Worm (Caenorhabditis elegans) whole organism, L3 larva: ENCODE data around the gene atx-3.
"Not testable (repeated sequence)": the region's sequence is repeated elsewhere in the genome, so short reads cannot be mapped to it uniquely, and the experiment has no call there.

Experiments used
- egl-5 ChIP-seq: fragments of 150-350 bp; optimal IDR thresholded peaks from 2 replicates; lab custom pipeline; 2017; ENCODE audit warnings: missing biosample characterization, missing genetic modification reagents, missing genetic modification characterization, inconsistent platforms
- elt-3 ChIP-seq, 3 experiments: fragments of 150-350 bp in 1 of 3; sonication (generic microtip) in 2 of 3; optimal IDR thresholded peaks; 2 replicates in 2 of 3; 4 replicates in 1 of 3; lab custom pipeline; 2014 to 2017; ENCODE audit warnings: missing biosample characterization in 3 of 3, missing genetic modification characterization in 3 of 3
- pha-4 ChIP-seq: fragments of 150-350 bp; optimal IDR thresholded peaks from 2 replicates; lab custom pipeline; 2014; ENCODE audit warnings: missing biosample characterization, missing genetic modification reagents, missing genetic modification characterization
- zag-1 ChIP-seq: fragments of 150-350 bp; optimal IDR thresholded peaks from 2 replicates; lab custom pipeline; 2014; ENCODE audit warnings: missing biosample characterization, missing genetic modification characterization

ce11 chrV:15590183-15590667 is 13.0 kb upstream of the atx-3 start, which contains the start of gene F28F8.7:
- not testable (repeated sequence) for TF ChIP-seq zag-1 (tag; lab: Kevin White, UChicago); elt-3 (tag; optimal IDR thresholded peaks at IDR 0.05; lab: Kevin White, UChicago); pha-4 (tag; lab: Kevin White, UChicago); egl-5 (tag; lab: Kevin White, UChicago)
